Fruit fly (Drosophila melanogaster) whole organism, prepupa: ENCODE results near the gene mus201.

Experiments used
- CG10631 ChIP-seq: fragments of 200-800 bp; sonication (Bioruptor generic); optimal IDR thresholded peaks from 2 replicates; lab custom pipeline; 2016; ENCODE audit warnings: missing biosample characterization, missing genetic modification characterization
- CG11762 ChIP-seq: fragments of 200-800 bp; sonication (Bioruptor generic); optimal IDR thresholded peaks from 3 replicates; lab custom pipeline; 2016; ENCODE audit warnings: missing biosample characterization, missing genetic modification characterization; ENCODE audit not compliant: insufficient read depth
- CG16779 ChIP-seq: fragments of 200-800 bp; sonication (Bioruptor generic); optimal IDR thresholded peaks from 3 replicates; lab custom pipeline; 2017; ENCODE audit warnings: missing biosample characterization, mild to moderate bottlenecking, missing genetic modification characterization
- CG3032 ChIP-seq: fragments of 200-800 bp; optimal IDR thresholded peaks from 2 replicates; lab custom pipeline; 2019; ENCODE audit warnings: missing biosample characterization, mild to moderate bottlenecking, missing genetic modification characterization, moderate library complexity
- CG34406 ChIP-seq: fragments of 200-800 bp; sonication (Bioruptor generic); optimal IDR thresholded peaks from 3 replicates; lab custom pipeline; 2016; ENCODE audit warnings: missing biosample characterization, missing genetic modification characterization
- CG6163 ChIP-seq: fragments of 200-800 bp; sonication (Bioruptor generic); IDR thresholded peaks from 3 replicates; pipeline ENCODE4 v1.3.6; 2022; ENCODE audit warnings: missing biosample characterization, missing genetic modification characterization
- CG6792 ChIP-seq: fragments of 200-800 bp; sonication (Bioruptor generic); optimal IDR thresholded peaks from 3 replicates; lab custom pipeline; 2016; ENCODE audit warnings: missing biosample characterization, missing genetic modification characterization
- CG8319 ChIP-seq: fragments of 200-800 bp; sonication (Bioruptor generic); optimal IDR thresholded peaks from 3 replicates; lab custom pipeline; 2016; ENCODE audit warnings: missing biosample characterization, missing genetic modification characterization
- CG8632 ChIP-seq: fragments of 200-800 bp; sonication (Bioruptor generic); optimal IDR thresholded peaks from 3 replicates; lab custom pipeline; 2016; ENCODE audit warnings: missing biosample characterization, missing genetic modification characterization
- Ets96B ChIP-seq: fragments of 200-800 bp; optimal IDR thresholded peaks from 2 replicates; lab custom pipeline; 2019; ENCODE audit warnings: missing biosample characterization, mild to moderate bottlenecking, missing genetic modification characterization, moderate library complexity
- Met ChIP-seq: fragments of 200-800 bp; sonication (Bioruptor generic); optimal IDR thresholded peaks from 3 replicates; lab custom pipeline; 2016; ENCODE audit warnings: missing biosample characterization, missing genetic modification characterization
- Sox14 ChIP-seq: fragments of 200-800 bp; sonication (Bioruptor generic); optimal IDR thresholded peaks from 3 replicates; lab custom pipeline; 2016; ENCODE audit warnings: missing biosample characterization, missing genetic modification characterization
- Sox15 ChIP-seq: fragments of 200-800 bp; sonication (Bioruptor generic); optimal IDR thresholded peaks from 3 replicates; lab custom pipeline; 2016; ENCODE audit warnings: missing biosample characterization, missing genetic modification characterization
- fkh ChIP-seq: fragments of 200-800 bp; sonication (Bioruptor generic); optimal IDR thresholded peaks from 3 replicates; lab custom pipeline; 2017; ENCODE audit warnings: missing biosample characterization, mild to moderate bottlenecking, missing genetic modification characterization, moderate library complexity
- vri ChIP-seq: fragments of 200-800 bp; sonication (Bioruptor generic); optimal IDR thresholded peaks from 3 replicates; lab custom pipeline; 2016; ENCODE audit warnings: missing biosample characterization, mild to moderate bottlenecking, missing genetic modification characterization

The mus201 gene

DNA sequence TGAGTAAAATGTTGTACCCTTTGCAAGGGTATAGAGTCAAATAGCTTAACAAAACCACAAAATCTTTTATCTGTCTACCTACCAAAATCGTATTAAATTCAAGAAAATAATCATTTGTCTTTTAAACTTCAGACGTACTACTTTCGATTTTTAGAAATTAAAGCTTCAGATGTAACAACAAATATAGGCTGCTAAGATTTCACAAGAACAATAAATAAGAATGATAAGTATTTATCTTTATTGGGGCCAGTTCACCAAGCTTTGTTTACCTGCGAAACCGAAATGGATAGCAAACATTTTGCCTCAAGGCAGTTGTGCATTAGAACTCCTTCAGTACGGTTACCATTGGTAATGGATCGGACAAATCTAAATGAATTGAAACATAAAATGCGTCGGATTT is 52.5 kb downstream of the mus201 start, which contains the start of gene CG43400:
Gene CG43400, plus strand, starts transcription at position 301 of the 400 bp plus-strand sequence.
- no peak for TF ChIP-seq Sox14
- no peak for TF ChIP-seq Sox15 (GFP tag; lab: Kevin White, UChicago)
- TF ChIP-seq CG11762 (GFP tag; lab: Kevin White, UChicago) = no peak
- TF ChIP-seq CG6163 = no peak
- TF ChIP-seq CG3032 (tag; lab: Kevin White, UChicago) = no peak
- no peak for TF ChIP-seq CG16779 (tag; lab: Kevin White, UChicago)
- no peak for TF ChIP-seq fkh (GFP tag; lab: Kevin White, UChicago)
- no peak for TF ChIP-seq vri (GFP tag; lab: Kevin White, UChicago)
- TF ChIP-seq Met (GFP tag; lab: Kevin White, UChicago) = no peak
- no peak for TF ChIP-seq Ets96B (tag; lab: Kevin White, UChicago)
- TF ChIP-seq CG10631 (GFP tag; lab: Kevin White, UChicago) = no peak
- no peak for TF ChIP-seq CG6792 (GFP tag; lab: Kevin White, UChicago)
- TF ChIP-seq CG34406 = no peak
- no peak for TF ChIP-seq CG8632 (GFP tag; lab: Kevin White, UChicago)
- no peak for TF ChIP-seq CG8319 (GFP tag; lab: Kevin White, UChicago)
